Worm (Caenorhabditis elegans): Measurements from ENCODE around the gene fkb-3.

The fkb-3 gene

ce11 chrV:7266021-7266420 is 41.0 kb downstream of the fkb-3 start, which contains the start of gene C13A2.7:
TSS of gene C13A2.7 (plus strand) at chrV:7266321.
- TF ChIP-seq zip-11 (GFP tag; IDR thresholded peaks at IDR 0.05) = no peak
- no peak for TF ChIP-seq duxl-1 (tag; optimal IDR thresholded peaks at IDR 0.05; ENCODE audit: poor library complexity)
- TF ChIP-seq tag-97 (GFP tag; IDR thresholded peaks at IDR 0.05) = no peak
- TF ChIP-seq unc-130 (GFP tag; optimal IDR thresholded peaks at IDR 0.05) = no peak
- no peak for TF ChIP-seq spr-1 (tag; optimal IDR thresholded peaks at IDR 0.05)
- TF ChIP-seq rbr-2 (tag; optimal IDR thresholded peaks at IDR 0.05) = no peak
- no peak for TF ChIP-seq mep-1 (tag; optimal IDR thresholded peaks at IDR 0.05)
- TF ChIP-seq mdl-1 (tag; optimal IDR thresholded peaks at IDR 0.05) = no peak
- no peak for TF ChIP-seq hlh-30 (tag; optimal IDR thresholded peaks at IDR 0.05; ENCODE audit: insufficient read depth)
- TF ChIP-seq ceh-44 (GFP tag; IDR thresholded peaks at IDR 0.05) = no peak
- no peak for TF ChIP-seq madf-9 (GFP tag; conservative IDR thresholded peaks at IDR 0.05)
- no peak for TF ChIP-seq F10B5.3 (tag; optimal IDR thresholded peaks at IDR 0.05)
- TF ChIP-seq lsy-2 (tag; optimal IDR thresholded peaks at IDR 0.05) = no peak
- TF ChIP-seq Y75B8A.6 (GFP tag; IDR thresholded peaks at IDR 0.05) = no peak
- no peak for TF ChIP-seq ztf-11 (tag; optimal IDR thresholded peaks at IDR 0.05)
- TF ChIP-seq ceh-82 (tag; optimal IDR thresholded peaks at IDR 0.05) = no peak
- TF ChIP-seq lin-15B (tag; optimal IDR thresholded peaks at IDR 0.05) = no peak

- no peak for TF ChIP-seq F37D6.2 (tag; optimal IDR thresholded peaks at IDR 0.05)
- TF ChIP-seq lir-3 (tag; optimal IDR thresholded peaks at IDR 0.05) = no peak
- TF ChIP-seq egl-27 (tag; optimal IDR thresholded peaks at IDR 0.05) = no peak
- no peak for TF ChIP-seq tra-1 (GFP tag; IDR thresholded peaks at IDR 0.05)
- no peak for TF ChIP-seq hlh-11 (tag; optimal IDR thresholded peaks at IDR 0.05)
- no peak for TF ChIP-seq mdt-29 (GFP tag; IDR thresholded peaks at IDR 0.05)
- no peak for TF ChIP-seq nhr-10 (tag; optimal IDR thresholded peaks at IDR 0.05)
- TF ChIP-seq dmd-8 (GFP tag; IDR thresholded peaks at IDR 0.05) = no peak
- no peak for TF ChIP-seq cey-2 (tag; optimal IDR thresholded peaks at IDR 0.05; ENCODE audit: borderline replicate concordance, insufficient read depth)
- TF ChIP-seq daf-16 (GFP tag; optimal IDR thresholded peaks at IDR 0.05) = no peak
- no peak for TF ChIP-seq daf-16 (tag; optimal IDR thresholded peaks at IDR 0.05)
- no peak for TF ChIP-seq lsy-2 (tag; optimal IDR thresholded peaks at IDR 0.05)
Measured at ce11 chrV:7269399-7269798, 44.4 kb downstream of the fkb-3 start, which contains the start of gene C13A2.6. TSS of gene C13A2.6 (plus strand) at chrV:7269699.

ce11 chrV:7274992-7275391 is 50.0 kb downstream of the fkb-3 start, which contains the start of gene C13A2.10:
TSS of gene C13A2.10 (minus strand) at chrV:7275092.
- TF ChIP-seq aly-2 (tag; optimal IDR thresholded peaks at IDR 0.05) (no peak), gei-8 (GFP tag; optimal IDR thresholded peaks at IDR 0.05) (no peak), egl-27 (tag; optimal IDR thresholded peaks at IDR 0.05) (no peak), snpc-4 (tag; optimal IDR thresholded peaks at IDR 0.05) (no peak), T26A8.4 (GFP tag; IDR thresholded peaks at IDR 0.05) (no peak), php-3 (GFP tag; IDR thresholded peaks at IDR 0.05) (no peak), tra-1 (GFP tag; IDR thresholded peaks at IDR 0.05) (no peak), saeg-2 (GFP tag; IDR thresholded peaks at IDR 0.05) (no peak), D1046.2 (GFP tag; IDR thresholded peaks at IDR 0.05) (no peak), daf-12 (tag; optimal IDR thresholded peaks at IDR 0.05) (no peak), F10B5.3 (tag; optimal IDR thresholded peaks at IDR 0.05) (no peak), nhr-6 (tag; optimal IDR thresholded peaks at IDR 0.05) (no peak), Y75B8A.6 (GFP tag; IDR thresholded peaks at IDR 0.05) (no peak)

- TF ChIP-seq duxl-1 (tag; optimal IDR thresholded peaks at IDR 0.05; ENCODE audit: poor library complexity) (no peak), nhr-28 (tag; optimal IDR thresholded peaks at IDR 0.05) (no peak), F44E2.7 (GFP tag; IDR thresholded peaks at IDR 0.05) (no peak), egl-43 (GFP tag; IDR thresholded peaks at IDR 0.05) (no peak), arid-1 (GFP tag; conservative IDR thresholded peaks at IDR 0.05) (no peak), nhr-48 (tag; optimal IDR thresholded peaks at IDR 0.05) (no peak), pqm-1 (tag; optimal IDR thresholded peaks at IDR 0.05) (no peak), spr-3 (GFP tag; optimal IDR thresholded peaks at IDR 0.05) (no peak), zip-2 (tag; optimal IDR thresholded peaks at IDR 0.05) (no peak)
Measured at ce11 chrV:7275491-7275890, 50.5 kb downstream of the fkb-3 start, which contains the start of gene C13A2.5. TSS of gene C13A2.5 (plus strand) at chrV:7275791.

All from whole organism, L4 larva.